Worm (Caenorhabditis elegans): ENCODE measurements around the gene B0250.5.

ce11 chrV:20475830-20476229 is 17.9 kb upstream of the B0250.5 start, which contains the start of gene B0250.7:
- TF ChIP-seq sox-2 (GFP tag; IDR thresholded peaks at IDR 0.05): no peak
- TF ChIP-seq nhr-11 (tag; optimal IDR thresholded peaks at IDR 0.05): no peak
- TF ChIP-seq rnt-1 (tag; optimal IDR thresholded peaks at IDR 0.05): no peak
- no peak for TF ChIP-seq pha-4 (tag; optimal IDR thresholded peaks at IDR 0.05)
- TF ChIP-seq fkh-10 (GFP tag; optimal IDR thresholded peaks at IDR 0.05): no peak
- TF ChIP-seq C38D4.7 (GFP tag; optimal IDR thresholded peaks at IDR 0.05): no peak
- no peak for TF ChIP-seq dmd-4 (tag; optimal IDR thresholded peaks at IDR 0.05; ENCODE audit: borderline replicate concordance)
- no peak for TF ChIP-seq pqm-1 (tag; optimal IDR thresholded peaks at IDR 0.05)
- TF ChIP-seq dve-1 (tag; optimal IDR thresholded peaks at IDR 0.05): no peak
- TF ChIP-seq odd-2 (tag; optimal IDR thresholded peaks at IDR 0.05): no peak
- TF ChIP-seq ama-1 (optimal IDR thresholded peaks at IDR 0.05): no peak
- no peak for TF ChIP-seq Y22D7AL.16 (tag; optimal IDR thresholded peaks at IDR 0.05)
- TF ChIP-seq eyg-1 (tag; optimal IDR thresholded peaks at IDR 0.05): no peak
- TF ChIP-seq hlh-30 (tag; optimal IDR thresholded peaks at IDR 0.05; ENCODE audit: insufficient read depth): no peak

Data from whole organism, late embryonic.